Fruit fly (Drosophila melanogaster) whole organism, embryonic: ENCODE measurements around the gene CG5390.

Experiments
- Abd-B ChIP-seq: fragments of 200-800 bp; sonication (Bioruptor generic); optimal IDR thresholded peaks from 2 replicates; lab custom pipeline; 2018; ENCODE audit warnings: missing biosample characterization, mild to moderate bottlenecking, missing genetic modification characterization, moderate library complexity
- Bgb ChIP-seq: fragments of 200-800 bp; sonication (Bioruptor generic); IDR thresholded peaks from 2 replicates; pipeline ENCODE4 v1.3.6; 2022; ENCODE audit warnings: missing biosample characterization, missing genetic modification characterization; ENCODE audit not compliant: partially characterized antibody
- CG10543 ChIP-seq: fragments of 200-800 bp; sonication (Bioruptor generic); optimal IDR thresholded peaks from 3 replicates; lab custom pipeline; 2017; ENCODE audit warnings: missing biosample characterization, mild to moderate bottlenecking, missing genetic modification characterization, moderate library complexity
- CG10654 ChIP-seq: fragments of 200-800 bp; sonication (Bioruptor generic); optimal IDR thresholded peaks from 2 replicates; lab custom pipeline; 2016; ENCODE audit warnings: missing biosample characterization, missing genetic modification characterization
- CG11456 ChIP-seq: fragments of 200-800 bp; sonication (Bioruptor generic); IDR thresholded peaks from 3 replicates; pipeline ENCODE4 v1.3.6; 2022; ENCODE audit warnings: missing biosample characterization, missing genetic modification characterization
- CG12659 ChIP-seq: fragments of 200-800 bp; sonication (Bioruptor generic); optimal IDR thresholded peaks from 3 replicates; lab custom pipeline; 2017; ENCODE audit warnings: mild to moderate bottlenecking, missing biosample characterization, missing genetic modification reagents, missing genetic modification characterization
- CG13287 ChIP-seq: fragments of 200-800 bp; sonication (Bioruptor generic); IDR thresholded peaks from 2 replicates; pipeline ENCODE4 v1.3.6; 2022; ENCODE audit warnings: missing biosample characterization, missing genetic modification characterization; ENCODE audit not compliant: partially characterized antibody
- CG13424 ChIP-seq: fragments of 200-800 bp; sonication (Bioruptor generic); optimal IDR thresholded peaks from 2 replicates; lab custom pipeline; 2019; ENCODE audit warnings: missing biosample characterization, mild to moderate bottlenecking, missing genetic modification characterization, moderate library complexity
- CG13775 ChIP-seq: fragments of 200-800 bp; sonication (Bioruptor generic); optimal IDR thresholded peaks from 3 replicates; lab custom pipeline; 2017; ENCODE audit warnings: missing biosample characterization, mild to moderate bottlenecking, missing genetic modification characterization
- CG15269 ChIP-seq: fragments of 200-800 bp; sonication (Bioruptor generic); optimal IDR thresholded peaks from 2 replicates; lab custom pipeline; 2018; ENCODE audit warnings: missing biosample characterization, mild to moderate bottlenecking, missing genetic modification characterization, moderate library complexity
- CG15514 ChIP-seq: fragments of 200-800 bp; sonication (Bioruptor generic); optimal IDR thresholded peaks from 3 replicates; lab custom pipeline; 2017; ENCODE audit warnings: missing biosample characterization, missing genetic modification characterization, mild to moderate bottlenecking, moderate library complexity, missing genetic modification reagents
- CG1603 ChIP-seq: fragments of 200-800 bp; sonication (Bioruptor generic); optimal IDR thresholded peaks from 2 replicates; lab custom pipeline; 2019; ENCODE audit warnings: missing biosample characterization, mild to moderate bottlenecking, missing genetic modification characterization, moderate library complexity
- CG16815 ChIP-seq: fragments of 200-800 bp; sonication (Bioruptor generic); optimal IDR thresholded peaks from 3 replicates; lab custom pipeline; 2017; ENCODE audit warnings: missing biosample characterization, mild to moderate bottlenecking, missing genetic modification characterization
- CG17361 ChIP-seq: fragments of 200-800 bp; sonication (Bioruptor generic); IDR thresholded peaks from 3 replicates; pipeline ENCODE4 v1.3.6; 2022; ENCODE audit warnings: missing biosample characterization, missing genetic modification characterization
- CG2712 ChIP-seq: fragments of 200-800 bp; optimal IDR thresholded peaks from 3 replicates; lab custom pipeline; 2019; ENCODE audit warnings: missing biosample characterization, mild to moderate bottlenecking, missing genetic modification characterization, moderate library complexity
- CG30020 ChIP-seq: fragments of 200-800 bp; optimal IDR thresholded peaks from 2 replicates; lab custom pipeline; 2019; ENCODE audit warnings: missing biosample characterization, mild to moderate bottlenecking, missing genetic modification characterization, moderate library complexity
- CG3726 ChIP-seq: fragments of 200-800 bp; sonication (Bioruptor generic); IDR thresholded peaks from 3 replicates; pipeline ENCODE4, ENCODE4 v1.3.6; 2022; ENCODE audit warnings: missing biosample characterization, missing genetic modification characterization
- CG7357 ChIP-seq: fragments of 200-800 bp; sonication (Bioruptor generic); IDR thresholded peaks from 3 replicates; pipeline ENCODE4 v1.3.6; 2022; ENCODE audit warnings: missing biosample characterization, missing genetic modification characterization
- CG7928 ChIP-seq: fragments of 200-800 bp; sonication (Bioruptor generic); optimal IDR thresholded peaks from 2 replicates; lab custom pipeline; 2017; ENCODE audit warnings: missing biosample characterization, mild to moderate bottlenecking, missing genetic modification characterization
- CG8924 ChIP-seq: fragments of 200-800 bp; optimal IDR thresholded peaks from 3 replicates; lab custom pipeline; 2019; ENCODE audit warnings: missing biosample characterization, mild to moderate bottlenecking, missing genetic modification characterization, moderate library complexity
- CG9797 ChIP-seq: fragments of 200-800 bp; sonication (Bioruptor generic); optimal IDR thresholded peaks from 3 replicates; lab custom pipeline; 2018; ENCODE audit warnings: missing biosample characterization, mild to moderate bottlenecking, missing genetic modification characterization
- CG9932 ChIP-seq: fragments of 200-800 bp; sonication (Bioruptor generic); IDR thresholded peaks from 2 replicates; pipeline ENCODE4 v1.3.6; 2022; ENCODE audit warnings: missing biosample characterization, missing genetic modification characterization
- CTCF ChIP-seq: fragments of 200-800 bp; sonication (Bioruptor generic); optimal IDR thresholded peaks from 2 replicates; lab custom pipeline; 2017; ENCODE audit warnings: missing biosample characterization, mild to moderate bottlenecking, missing genetic modification characterization, moderate library complexity
- Dek ChIP-seq: fragments of 200-800 bp; sonication (Bioruptor generic); optimal IDR thresholded peaks from 3 replicates; lab custom pipeline; 2019; ENCODE audit warnings: missing biosample characterization, mild to moderate bottlenecking, missing genetic modification characterization, moderate library complexity
- Hr3 ChIP-seq: fragments of 200-800 bp; sonication (Bioruptor generic); optimal IDR thresholded peaks from 3 replicates; lab custom pipeline; 2016; ENCODE audit warnings: missing biosample characterization, missing genetic modification characterization
- Jarid2 ChIP-seq: fragments of 200-800 bp; sonication (Bioruptor generic); optimal IDR thresholded peaks from 3 replicates; lab custom pipeline; 2017; ENCODE audit warnings: mild to moderate bottlenecking, missing biosample characterization, missing genetic modification reagents, missing genetic modification characterization
- MESR4 ChIP-seq: fragments of 200-800 bp; sonication (Bioruptor generic); optimal IDR thresholded peaks from 2 replicates; lab custom pipeline; 2018; ENCODE audit warnings: missing biosample characterization, mild to moderate bottlenecking, missing genetic modification characterization, moderate library complexity
- Neu2 ChIP-seq: fragments of 200-800 bp; sonication (Bioruptor generic); optimal IDR thresholded peaks from 3 replicates; lab custom pipeline; 2016; ENCODE audit warnings: missing biosample characterization, missing genetic modification characterization, borderline replicate concordance
- PHDP ChIP-seq: fragments of 200-800 bp; sonication (Bioruptor generic); optimal IDR thresholded peaks from 3 replicates; lab custom pipeline; 2018; ENCODE audit warnings: missing biosample characterization, mild to moderate bottlenecking, missing genetic modification characterization, moderate library complexity
- Pdp1 ChIP-seq, 2 experiments: fragments of 200-800 bp; sonication (Bioruptor generic); optimal IDR thresholded peaks; 3 replicates each; lab custom pipeline; 2016; ENCODE audit warnings: missing biosample characterization in 2 of 2, missing genetic modification characterization in 2 of 2, mild to moderate bottlenecking in 1 of 2, moderate library complexity in 1 of 2
- Ssrp ChIP-seq: fragments of 200-800 bp; sonication (Bioruptor generic); optimal IDR thresholded peaks from 2 replicates; lab custom pipeline; 2018; ENCODE audit warnings: missing biosample characterization, mild to moderate bottlenecking, missing genetic modification characterization, moderate library complexity
- YL-1 ChIP-seq: fragments of 200-800 bp; sonication (Bioruptor generic); optimal IDR thresholded peaks from 3 replicates; lab custom pipeline; 2017; ENCODE audit warnings: missing biosample characterization, mild to moderate bottlenecking, missing genetic modification characterization
- ara ChIP-seq: fragments of 200-800 bp; sonication (Bioruptor generic); IDR thresholded peaks from 2 replicates; pipeline ENCODE4 v1.3.6; 2022; ENCODE audit warnings: missing biosample characterization, missing genetic modification characterization
- chinmo ChIP-seq: fragments of 200-800 bp; sonication (Bioruptor generic); IDR thresholded peaks from 4 replicates; pipeline ENCODE4 v1.3.6; 2022; ENCODE audit warnings: missing biosample characterization, missing genetic modification characterization; ENCODE audit not compliant: partially characterized antibody
- chn ChIP-seq: fragments of 200-800 bp; sonication (Bioruptor generic); optimal IDR thresholded peaks from 2 replicates; lab custom pipeline; 2016; ENCODE audit warnings: missing biosample characterization, missing genetic modification characterization
- croc ChIP-seq: fragments of 200-800 bp; sonication (Bioruptor generic); conservative IDR thresholded peaks from 3 replicates; pipeline ENCODE4 v1.3.6; 2022; ENCODE audit warnings: missing biosample characterization, missing genetic modification characterization
- ken ChIP-seq: fragments of 200-800 bp; sonication (Bioruptor generic); IDR thresholded peaks from 3 replicates; pipeline ENCODE4 v1.3.6; 2022; ENCODE audit warnings: missing biosample characterization, missing genetic modification characterization
- kni ChIP-seq: fragments of 200-800 bp; sonication (Bioruptor generic); optimal IDR thresholded peaks from 3 replicates; lab custom pipeline; 2017; ENCODE audit warnings: mild to moderate bottlenecking, missing biosample characterization, missing genetic modification reagents, missing genetic modification characterization
- knrl ChIP-seq: fragments of 200-800 bp; sonication (Bioruptor generic); IDR thresholded peaks from 3 replicates; pipeline ENCODE4 v1.3.6; 2022; ENCODE audit warnings: missing biosample characterization, missing genetic modification characterization; ENCODE audit not compliant: partially characterized antibody
- nom ChIP-seq: fragments of 200-800 bp; sonication (Bioruptor generic); optimal IDR thresholded peaks from 2 replicates; lab custom pipeline; 2017; ENCODE audit warnings: missing biosample characterization, missing genetic modification characterization, mild to moderate bottlenecking, moderate library complexity, missing genetic modification reagents
- rib ChIP-seq: fragments of 200-800 bp; sonication (Bioruptor generic); IDR thresholded peaks from 2 replicates; pipeline ENCODE4 v1.3.6; 2022; ENCODE audit warnings: missing biosample characterization, missing genetic modification characterization
- sens ChIP-seq: fragments of 200-800 bp; sonication (Bioruptor generic); peaks from one replicate; lab custom pipeline; 2016; ENCODE audit warnings: missing biosample characterization, missing genetic modification characterization
- ssp ChIP-seq: fragments of 200-800 bp; sonication (Bioruptor generic); IDR thresholded peaks from 2 replicates; pipeline ENCODE4 v1.3.6; 2022; ENCODE audit warnings: missing biosample characterization, missing genetic modification characterization
- sug ChIP-seq: fragments of 200-800 bp; optimal IDR thresholded peaks from 2 replicates; lab custom pipeline; 2019; ENCODE audit warnings: missing biosample characterization, mild to moderate bottlenecking, missing genetic modification characterization, moderate library complexity
- tll ChIP-seq, 2 experiments: fragments of 200-800 bp in 1 of 2; fragments of >200 bp in 1 of 2; sonication (Bioruptor generic) in 1 of 2; optimal IDR thresholded peaks; 2 replicates each; lab custom pipeline; 2017 to 2019; ENCODE audit warnings: missing biosample characterization in 2 of 2, missing genetic modification characterization in 2 of 2, mild to moderate bottlenecking in 1 of 2, moderate library complexity in 1 of 2
- wdn ChIP-seq: fragments of 200-800 bp; sonication (Bioruptor generic); IDR thresholded peaks from 2 replicates; pipeline ENCODE4 v1.3.6; 2022; ENCODE audit warnings: missing biosample characterization, missing genetic modification characterization
- zen ChIP-seq: fragments of 200-800 bp; sonication (Bioruptor generic); optimal IDR thresholded peaks from 3 replicates; lab custom pipeline; 2018; ENCODE audit warnings: missing biosample characterization, mild to moderate bottlenecking, missing genetic modification characterization, moderate library complexity

Gene CG5390

dm6 chr2L:10333091-10333991 lies 26.9 kb upstream of the CG5390 start, which contains the start of gene GATAd:
Gene GATAd (plus strand): TSS chr2L:10333734.
- TF ChIP-seq CG2712 (tag; lab: Kevin White, UChicago) (peak; percentile 46), ssp (GFP tag; lab: Robert Waterston, UW) (peak; percentile 21; the same call in 1 of the 2 replicates), PHDP (peak; percentile 19), Neu2 (no peak), CG3726 (GFP tag; lab: Robert Waterston, UW) (no peak), CG7357 (GFP tag; lab: Robert Waterston, UW) (no peak), ara (GFP tag; lab: Robert Waterston, UW) (no peak), Abd-B (GFP tag; lab: Kevin White, UChicago) (no peak), chinmo (GFP tag; lab: Robert Waterston, UW) (peak; percentile 74; the same call in 1 of the 4 replicates), sens (GFP tag; lab: Kevin White, UChicago) (peak; percentile 67), kni (GFP tag; lab: Kevin White, UChicago) (peak; percentile 99), wdn (GFP tag; lab: Robert Waterston, UW) (no peak), CG15514 (peak; percentile 99), CG11456 (GFP tag; lab: Robert Waterston, UW) (no peak), ken (GFP tag; lab: Robert Waterston, UW) (no peak), knrl (GFP tag; lab: Robert Waterston, UW) (0 out of 3 replicates have a peak, but pooled peaks have one; percentile 37), CG13424 (tag; lab: Kevin White, UChicago) (peak; percentile 21), CG9797 (GFP tag; lab: Kevin White, UChicago) (peak; percentile 52), CG16815 (GFP tag; lab: Kevin White, UChicago) (no peak), zen (tag; lab: Kevin White, UChicago) (peak; percentile 23), CG10654 (GFP tag; lab: Kevin White, UChicago) (no peak), sug (tag; lab: Kevin White, UChicago) (peak; percentile 24), CTCF (GFP tag; lab: Kevin White, UChicago) (peak; percentile 1), CG13287 (GFP tag; lab: Robert Waterston, UW) (peak; percentile 47; the same call in 1 of the 2 replicates), YL-1 (peak; percentile 16), CG1603 (tag; lab: Kevin White, UChicago) (peak; percentile 94), Hr3 (GFP tag; lab: Kevin White, UChicago) (peak; percentile 12), tll (GFP tag; optimal IDR thresholded peaks at IDR 0.05; lab: Kevin White, UChicago) (no peak), chn (GFP tag; lab: Kevin White, UChicago) (no peak), Jarid2 (GFP tag; lab: Kevin White, UChicago) (no peak), CG13775 (GFP tag; lab: Kevin White, UChicago) (peak; percentile 20), MESR4 (peak; percentile 86), nom (GFP tag; lab: Kevin White, UChicago) (no peak), CG15269 (tag; lab: Kevin White, UChicago) (peak; percentile 0), CG9932 (GFP tag; lab: Robert Waterston, UW) (0 out of 2 replicates have a peak, but pooled peaks have one; percentile 26), CG7928 (peak; percentile 88), Pdp1 (GFP tag; optimal IDR thresholded peaks at IDR 0.05; lab: Kevin White, UChicago) (peak in 1 of 2 experiments; percentile 2), Dek (peak; percentile 15), rib (GFP tag; lab: Robert Waterston, UW) (no peak), CG30020 (peak; percentile 95), croc (GFP tag; lab: Robert Waterston, UW) (no peak), CG12659 (GFP tag; lab: Kevin White, UChicago) (peak; percentile 65), Bgb (GFP tag; lab: Robert Waterston, UW) (0 out of 2 replicates have a peak, but pooled peaks have one; percentile 26), CG8924 (tag; lab: Kevin White, UChicago) (peak; percentile 46), Ssrp (no peak), CG17361 (GFP tag; lab: Robert Waterston, UW) (0 out of 3 replicates have a peak, but pooled peaks have one; percentile 5), CG10543 (GFP tag; lab: Kevin White, UChicago) (peak; percentile 19)
